Fruit fly (Drosophila melanogaster): Measurements from ENCODE around the gene Ugt35B1.

Gene Ugt35B1

DNA sequence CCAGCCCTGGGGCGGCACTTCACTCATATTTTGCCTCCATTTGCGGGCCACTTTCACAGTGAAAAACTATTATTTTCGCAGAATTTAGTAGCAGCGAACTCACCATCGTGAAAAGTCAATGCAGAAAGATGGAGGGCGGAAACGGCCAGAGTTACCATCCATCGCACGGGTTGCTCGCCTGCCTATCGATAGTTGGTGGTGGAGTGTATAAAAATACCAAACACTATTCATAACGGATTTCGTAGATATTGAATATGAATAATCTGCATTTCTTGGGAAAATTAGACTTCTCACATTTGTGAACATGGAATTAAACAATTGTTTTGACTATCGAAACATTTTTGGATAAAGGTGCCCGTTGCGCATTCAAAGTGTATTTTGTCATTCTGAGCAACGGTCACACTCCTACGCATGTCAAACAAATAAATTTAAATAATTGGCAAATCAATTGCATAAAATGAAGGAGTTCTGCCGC lies 46.1 kb upstream of the Ugt35B1 start, which contains the start of the genes RpS25 and CG4820 (continued):
- peak; percentile 75 for TF ChIP-seq CG4730 (GFP tag; IDR thresholded peaks at IDR 0.05)
- TF ChIP-seq dysf (GFP tag; IDR thresholded peaks at IDR 0.05) = peak; percentile 86
- TF ChIP-seq CG43689 (GFP tag; IDR thresholded peaks at IDR 0.05) = peak; percentile 79
- TF ChIP-seq sens (GFP tag) = peak; percentile 98
- peak; percentile 95 for TF ChIP-seq CG3847 (GFP tag; IDR thresholded peaks at IDR 0.05)
- peak; percentile 100 for TF ChIP-seq phol (tag; optimal IDR thresholded peaks at IDR 0.05)
- TF ChIP-seq CG17568 (GFP tag; optimal IDR thresholded peaks at IDR 0.05) = peak; percentile 93
- peak; percentile 78 for TF ChIP-seq jing (GFP tag; optimal IDR thresholded peaks at IDR 0.05)
- TF ChIP-seq CG17385 (GFP tag; optimal IDR thresholded peaks at IDR 0.05) = peak; percentile 89
- peak in 1 of 2 experiments; percentile 66 for TF ChIP-seq crp (GFP tag; optimal IDR thresholded peaks at IDR 0.05)
- TF ChIP-seq MBD-R2 (GFP tag; IDR thresholded peaks at IDR 0.05) = peak; percentile 91
- peak; percentile 92 for TF ChIP-seq CG11398 (GFP tag; optimal IDR thresholded peaks at IDR 0.05)
- peak; percentile 99 for TF ChIP-seq YL-1 (GFP tag; optimal IDR thresholded peaks at IDR 0.05)
- peak; percentile 93 for TF ChIP-seq CG15514 (GFP tag; optimal IDR thresholded peaks at IDR 0.05)
- TF ChIP-seq CG17328 (GFP tag; IDR thresholded peaks at IDR 0.05) = peak; percentile 87
- TF ChIP-seq emc (GFP tag; optimal IDR thresholded peaks at IDR 0.05) = peak; percentile 90
- no peak for TF ChIP-seq h (optimal IDR thresholded peaks at IDR 0.05)
- TF ChIP-seq CG31388 (GFP tag; optimal IDR thresholded peaks at IDR 0.05) = peak; percentile 62
- no peak for TF ChIP-seq yki (optimal IDR thresholded peaks at IDR 0.05)
- TF ChIP-seq toy (GFP tag; IDR thresholded peaks at IDR 0.05) = peak; percentile 36; the same call in 1 of the 2 replicates
- peak in 1 of 3 experiments; percentile 76 for TF ChIP-seq lola (GFP tag; optimal IDR thresholded peaks at IDR 0.05)
- TF ChIP-seq ewg (GFP tag; optimal IDR thresholded peaks at IDR 0.05) = peak; percentile 95
- TF ChIP-seq CG18011 (GFP tag; optimal IDR thresholded peaks at IDR 0.05) = peak; percentile 84
- peak; percentile 86 for TF ChIP-seq CG31365 (tag; optimal IDR thresholded peaks at IDR 0.05)
- TF ChIP-seq tx (GFP tag; optimal IDR thresholded peaks at IDR 0.05) = peak; percentile 80
- peak; percentile 75 for TF ChIP-seq bab2 (GFP tag; optimal IDR thresholded peaks at IDR 0.05)
- peak; percentile 91 for TF ChIP-seq nerfin-1 (tag; optimal IDR thresholded peaks at IDR 0.05)
- peak; percentile 84 for TF ChIP-seq CG1792 (GFP tag; optimal IDR thresholded peaks at IDR 0.05)
- peak; percentile 79 for TF ChIP-seq Nf-YA (GFP tag; IDR thresholded peaks at IDR 0.05)
- TF ChIP-seq CG11093 (GFP tag; IDR thresholded peaks at IDR 0.05) = 0 out of 3 replicates have a peak, but pooled peaks have one; percentile 42
- no peak; the same call in 1 of the 2 replicates for TF ChIP-seq ro (GFP tag; IDR thresholded peaks at IDR 0.05)
- peak; percentile 90 for TF ChIP-seq CG18599 (GFP tag; optimal IDR thresholded peaks at IDR 0.05)
- TF ChIP-seq CG2120 (GFP tag; optimal IDR thresholded peaks at IDR 0.05) = peak; percentile 78
- peak; percentile 74 for TF ChIP-seq CG3065 (GFP tag; optimal IDR thresholded peaks at IDR 0.05)
- no peak for TF ChIP-seq usp (GFP tag; optimal IDR thresholded peaks at IDR 0.05)
- TF ChIP-seq Lpt (GFP tag; optimal IDR thresholded peaks at IDR 0.05) = no peak
- 0 out of 3 replicates have a peak, but pooled peaks have one; percentile 31 for TF ChIP-seq CG7357 (GFP tag; IDR thresholded peaks at IDR 0.05)
- TF ChIP-seq CG16779 (GFP tag; IDR thresholded peaks at IDR 0.05) = peak; percentile 79
- peak; percentile 94 for TF ChIP-seq Side (GFP tag; optimal IDR thresholded peaks at IDR 0.05)
- peak; percentile 99 for TF ChIP-seq Med (GFP tag)
- peak; percentile 77 for TF ChIP-seq Nf-YB (GFP tag; optimal IDR thresholded peaks at IDR 0.05)
- TF ChIP-seq pb (GFP tag; optimal IDR thresholded peaks at IDR 0.05) = peak; percentile 93
- peak; percentile 76 for TF ChIP-seq mam (GFP tag; optimal IDR thresholded peaks at IDR 0.05)
- peak; percentile 84 for TF ChIP-seq CG6175 (GFP tag; IDR thresholded peaks at IDR 0.05)
- peak; percentile 76 for TF ChIP-seq CG10366 (GFP tag; IDR thresholded peaks at IDR 0.05)
- peak; percentile 61 for TF ChIP-seq zf30C (GFP tag; optimal IDR thresholded peaks at IDR 0.05)
- TF ChIP-seq hbn (GFP tag; IDR thresholded peaks at IDR 0.05; ENCODE audit: partially characterized antibody) = peak; percentile 83
- TF ChIP-seq gfzf (GFP tag; optimal IDR thresholded peaks at IDR 0.05) = peak; percentile 97
- TF ChIP-seq pnt (GFP tag; optimal IDR thresholded peaks at IDR 0.05) = peak; percentile 28
- peak; percentile 93 for TF ChIP-seq CG12769 (tag; optimal IDR thresholded peaks at IDR 0.05)
- peak; percentile 84 for TF ChIP-seq CG15269 (tag; optimal IDR thresholded peaks at IDR 0.05)
